Worm (Caenorhabditis elegans) whole organism, L4 larva: ENCODE results near the gene T21B4.3.
"Not testable (repeated sequence)": the region's sequence is repeated elsewhere in the genome, so short reads cannot be mapped to it uniquely, and the experiment has no call there.

Experiments used
- Y5F2A.4 ChIP-seq: fragments of 200-800 bp; sonication (Bioruptor generic); optimal IDR thresholded peaks from 2 replicates; lab custom pipeline; 2018; ENCODE audit warnings: mild to moderate bottlenecking, missing genetic modification characterization, missing compliant biosample characterization
- ZK546.5 ChIP-seq, 2 experiments: sonication (generic microtip); optimal IDR thresholded peaks; 2 replicates each; lab custom pipeline; 2017; ENCODE audit warnings: missing biosample characterization in 2 of 2, missing genetic modification characterization in 2 of 2
- aly-2 ChIP-seq: sonication (generic microtip); optimal IDR thresholded peaks from 2 replicates; lab custom pipeline; 2018; ENCODE audit warnings: missing biosample characterization, missing genetic modification characterization
- ama-1 ChIP-seq: fragments of 150-350 bp; optimal IDR thresholded peaks from 2 replicates; lab custom pipeline; 2014; ENCODE audit warnings: inconsistent platforms, mixed read lengths
- fkh-10 ChIP-seq: fragments of 150-350 bp; optimal IDR thresholded peaks from 2 replicates; lab custom pipeline; 2014; ENCODE audit warnings: missing biosample characterization, missing genetic modification reagents, missing genetic modification characterization
- lin-38 ChIP-seq: fragments of 200-800 bp; sonication (Bioruptor generic); IDR thresholded peaks from 2 replicates; pipeline ENCODE4 v1.3.6; 2022; ENCODE audit warnings: missing genetic modification reagents, missing genetic modification characterization, missing compliant biosample characterization
- lsy-2 ChIP-seq, 2 experiments: fragments of 150-350 bp in 1 of 2; sonication (generic microtip) in 1 of 2; optimal IDR thresholded peaks; 2 replicates each; lab custom pipeline; 2014 to 2017; ENCODE audit warnings: missing biosample characterization in 2 of 2, missing genetic modification characterization in 2 of 2
- rbr-2 ChIP-seq: sonication (generic microtip); optimal IDR thresholded peaks from 2 replicates; lab custom pipeline; 2016; ENCODE audit warnings: missing genotype, missing genetic modification characterization, missing compliant biosample characterization
- unc-39 ChIP-seq: sonication (generic microtip); optimal IDR thresholded peaks from 2 replicates; lab custom pipeline; 2017; ENCODE audit warnings: missing biosample characterization, missing genetic modification characterization

- not testable (repeated sequence) for TF ChIP-seq ZK546.5 (tag; optimal IDR thresholded peaks at IDR 0.05; lab: Kevin White, UChicago); fkh-10 (GFP tag; lab: Kevin White, UChicago); aly-2 (tag; lab: Kevin White, UChicago); ama-1 (lab: Kevin White, UChicago); unc-39 (tag; lab: Kevin White, UChicago); lsy-2 (tag; optimal IDR thresholded peaks at IDR 0.05; lab: Kevin White, UChicago)
- peak; percentile 79 for TF ChIP-seq lin-38
- TF ChIP-seq Y5F2A.4 (GFP tag; lab: Kevin White, UChicago): peak; percentile 66
- peak; percentile 27 for TF ChIP-seq rbr-2 (tag; lab: Kevin White, UChicago)
Observed at ce11 chrII:12541670-12542080, 44.8 kb upstream of the T21B4.3 start.
